Worm (Caenorhabditis elegans) whole organism, L4 larva: ENCODE data around the gene F34D10.9.

Source experiments
- ceh-28 ChIP-seq: fragments of 150-350 bp; optimal IDR thresholded peaks from 2 replicates; lab custom pipeline; 2014; ENCODE audit warnings: missing biosample characterization, missing genetic modification reagents, missing genetic modification characterization
- set-16 ChIP-seq: fragments of 200-800 bp; sonication (Bioruptor generic); IDR thresholded peaks from 2 replicates; pipeline ENCODE4 v1.3.6; 2022; ENCODE audit warnings: missing genetic modification reagents, missing genetic modification characterization, missing compliant biosample characterization

- no peak for TF ChIP-seq set-16 (GFP tag; lab: Robert Waterston, UW)
- TF ChIP-seq ceh-28: no peak
These were observed 36.9 kb downstream of the F34D10.9 start for ce11 chrIII:3692516-3692915.
